Fruit fly (Drosophila melanogaster) whole organism, prepupa: ENCODE data around the gene Cyp4c3.

ENCODE experiments used
- CG10631 ChIP-seq: fragments of 200-800 bp; sonication (Bioruptor generic); optimal IDR thresholded peaks from 2 replicates; lab custom pipeline; 2016; ENCODE audit warnings: missing biosample characterization, missing genetic modification characterization
- CG10669 ChIP-seq: fragments of 200-800 bp; sonication (Bioruptor generic); optimal IDR thresholded peaks from 3 replicates; lab custom pipeline; 2018; ENCODE audit warnings: missing biosample characterization, mild to moderate bottlenecking, missing genetic modification characterization, moderate library complexity
- CG11294 ChIP-seq: fragments of 200-800 bp; sonication (Bioruptor generic); IDR thresholded peaks from 2 replicates; pipeline ENCODE4 v1.3.6; 2022; ENCODE audit warnings: missing biosample characterization, missing genetic modification characterization
- CG11762 ChIP-seq: fragments of 200-800 bp; sonication (Bioruptor generic); optimal IDR thresholded peaks from 3 replicates; lab custom pipeline; 2016; ENCODE audit warnings: missing biosample characterization, missing genetic modification characterization; ENCODE audit not compliant: insufficient read depth
- CG11902 ChIP-seq: fragments of 200-800 bp; sonication (Bioruptor generic); optimal IDR thresholded peaks from 3 replicates; lab custom pipeline; 2016; ENCODE audit warnings: missing biosample characterization, missing genetic modification characterization
- CG1621 ChIP-seq: fragments of 200-800 bp; sonication (Bioruptor generic); optimal IDR thresholded peaks from 3 replicates; lab custom pipeline; 2018; ENCODE audit warnings: missing biosample characterization, mild to moderate bottlenecking, missing genetic modification characterization
- CG31627 ChIP-seq: fragments of 200-800 bp; sonication (Bioruptor generic); optimal IDR thresholded peaks from 3 replicates; lab custom pipeline; 2016; ENCODE audit warnings: missing biosample characterization, missing genetic modification characterization
- CG32006 ChIP-seq: fragments of 200-800 bp; sonication (Bioruptor generic); optimal IDR thresholded peaks from 3 replicates; lab custom pipeline; 2017; ENCODE audit warnings: missing biosample characterization, mild to moderate bottlenecking, missing genetic modification characterization
- CG34406 ChIP-seq: fragments of 200-800 bp; sonication (Bioruptor generic); optimal IDR thresholded peaks from 3 replicates; lab custom pipeline; 2016; ENCODE audit warnings: missing biosample characterization, missing genetic modification characterization
- CG3919 ChIP-seq: fragments of 200-800 bp; sonication (Bioruptor generic); optimal IDR thresholded peaks from 3 replicates; lab custom pipeline; 2016; ENCODE audit warnings: missing biosample characterization, missing genetic modification characterization
- CG4318 ChIP-seq: fragments of 200-800 bp; sonication (Bioruptor generic); optimal IDR thresholded peaks from 3 replicates; lab custom pipeline; 2017; ENCODE audit warnings: missing biosample characterization, mild to moderate bottlenecking, missing genetic modification characterization
- CG6163 ChIP-seq: fragments of 200-800 bp; sonication (Bioruptor generic); IDR thresholded peaks from 3 replicates; pipeline ENCODE4 v1.3.6; 2022; ENCODE audit warnings: missing biosample characterization, missing genetic modification characterization
- CG6276 ChIP-seq: fragments of 200-800 bp; sonication (Bioruptor generic); optimal IDR thresholded peaks from 2 replicates; lab custom pipeline; 2017; ENCODE audit warnings: missing biosample characterization, mild to moderate bottlenecking, missing genetic modification characterization
- CG6808 ChIP-seq: fragments of 200-800 bp; sonication (Bioruptor generic); optimal IDR thresholded peaks from 3 replicates; lab custom pipeline; 2017; ENCODE audit warnings: missing biosample characterization, missing genetic modification characterization, mild to moderate bottlenecking, moderate library complexity, missing genetic modification reagents
- CG6854 ChIP-seq: fragments of 200-800 bp; sonication (Bioruptor generic); optimal IDR thresholded peaks from 2 replicates; lab custom pipeline; 2017; ENCODE audit warnings: missing biosample characterization, mild to moderate bottlenecking, missing genetic modification characterization
- CG7368 ChIP-seq: fragments of 200-800 bp; sonication (Bioruptor generic); optimal IDR thresholded peaks from 3 replicates; lab custom pipeline; 2016; ENCODE audit warnings: missing biosample characterization, missing genetic modification characterization
- CG8319 ChIP-seq: fragments of 200-800 bp; sonication (Bioruptor generic); optimal IDR thresholded peaks from 3 replicates; lab custom pipeline; 2016; ENCODE audit warnings: missing biosample characterization, missing genetic modification characterization
- CG8632 ChIP-seq: fragments of 200-800 bp; sonication (Bioruptor generic); optimal IDR thresholded peaks from 3 replicates; lab custom pipeline; 2016; ENCODE audit warnings: missing biosample characterization, missing genetic modification characterization
- CG9139 ChIP-seq: fragments of 200-800 bp; sonication (Bioruptor generic); optimal IDR thresholded peaks from 3 replicates; lab custom pipeline; 2017; ENCODE audit warnings: missing biosample characterization, mild to moderate bottlenecking, missing genetic modification characterization
- Eip75B ChIP-seq: fragments of 200-800 bp; sonication (Bioruptor generic); optimal IDR thresholded peaks from 3 replicates; lab custom pipeline; 2016; ENCODE audit warnings: missing biosample characterization, missing genetic modification characterization
- Eip78C ChIP-seq: fragments of 200-800 bp; sonication (Bioruptor generic); peaks from one replicate; lab custom pipeline; 2016; ENCODE audit warnings: missing biosample characterization, missing genetic modification characterization
- Ets21C ChIP-seq: fragments of 200-800 bp; sonication (Bioruptor generic); optimal IDR thresholded peaks from 3 replicates; lab custom pipeline; 2016; ENCODE audit warnings: missing biosample characterization, missing genetic modification characterization
- Ets96B ChIP-seq: fragments of 200-800 bp; optimal IDR thresholded peaks from 2 replicates; lab custom pipeline; 2019; ENCODE audit warnings: missing biosample characterization, mild to moderate bottlenecking, missing genetic modification characterization, moderate library complexity
- Gug ChIP-seq: fragments of 200-800 bp; sonication (Bioruptor generic); IDR thresholded peaks from 2 replicates; pipeline ENCODE4 v1.3.6; 2022; ENCODE audit warnings: missing biosample characterization, missing genetic modification characterization
- Hr38 ChIP-seq: sonication (Bioruptor generic); optimal IDR thresholded peaks from 2 replicates; lab custom pipeline; 2016; ENCODE audit warnings: missing biosample characterization, missing genetic modification characterization
- Hr39 ChIP-seq: fragments of 200-800 bp; sonication (Bioruptor generic); optimal IDR thresholded peaks from 2 replicates; lab custom pipeline; 2016; ENCODE audit warnings: missing biosample characterization, missing genetic modification characterization
- Hr4 ChIP-seq: fragments of 200-800 bp; sonication (Bioruptor generic); optimal IDR thresholded peaks from 3 replicates; lab custom pipeline; 2016; ENCODE audit warnings: missing biosample characterization, missing genetic modification characterization
- Lpt ChIP-seq: fragments of 200-800 bp; sonication (Bioruptor generic); optimal IDR thresholded peaks from 3 replicates; lab custom pipeline; 2016; ENCODE audit warnings: missing biosample characterization, missing genetic modification characterization
- OdsH ChIP-seq: fragments of 200-800 bp; sonication (Bioruptor generic); optimal IDR thresholded peaks from 3 replicates; lab custom pipeline; 2016; ENCODE audit warnings: missing biosample characterization, missing genetic modification characterization
- Smox ChIP-seq: fragments of 200-800 bp; sonication (Bioruptor generic); optimal IDR thresholded peaks from 3 replicates; lab custom pipeline; 2016; ENCODE audit warnings: missing biosample characterization, missing genetic modification characterization
- Sox14 ChIP-seq: fragments of 200-800 bp; sonication (Bioruptor generic); optimal IDR thresholded peaks from 3 replicates; lab custom pipeline; 2016; ENCODE audit warnings: missing biosample characterization, missing genetic modification characterization
- achi ChIP-seq: fragments of 200-800 bp; sonication (Bioruptor generic); optimal IDR thresholded peaks from 3 replicates; lab custom pipeline; 2016; ENCODE audit warnings: missing biosample characterization, missing genetic modification characterization
- acj6 ChIP-seq: fragments of 200-800 bp; sonication (Bioruptor generic); optimal IDR thresholded peaks from 3 replicates; lab custom pipeline; 2016; ENCODE audit warnings: missing biosample characterization, missing genetic modification characterization
- cyc ChIP-seq: fragments of 200-800 bp; sonication (Bioruptor generic); optimal IDR thresholded peaks from 3 replicates; lab custom pipeline; 2016; ENCODE audit warnings: missing biosample characterization, missing genetic modification characterization
- dac ChIP-seq: fragments of 200-800 bp; sonication (Bioruptor generic); optimal IDR thresholded peaks from 2 replicates; lab custom pipeline; 2017; ENCODE audit warnings: missing biosample characterization, mild to moderate bottlenecking, missing genetic modification characterization
- dsx ChIP-seq: fragments of 200-800 bp; optimal IDR thresholded peaks from 3 replicates; lab custom pipeline; 2019; ENCODE audit warnings: missing biosample characterization, mild to moderate bottlenecking, missing genetic modification characterization, moderate library complexity; ENCODE audit not compliant: poor library complexity, severe bottlenecking
- eg ChIP-seq: fragments of 200-800 bp; sonication (Bioruptor generic); IDR thresholded peaks from 3 replicates; pipeline ENCODE4 v1.3.6; 2022; ENCODE audit warnings: missing biosample characterization, missing genetic modification characterization
- esn ChIP-seq: fragments of 200-800 bp; sonication (Bioruptor generic); optimal IDR thresholded peaks from 2 replicates; lab custom pipeline; 2016; ENCODE audit warnings: missing biosample characterization, mild to moderate bottlenecking, missing genetic modification characterization, moderate library complexity
- fkh ChIP-seq: fragments of 200-800 bp; sonication (Bioruptor generic); optimal IDR thresholded peaks from 3 replicates; lab custom pipeline; 2017; ENCODE audit warnings: missing biosample characterization, mild to moderate bottlenecking, missing genetic modification characterization, moderate library complexity
- lz ChIP-seq: fragments of 200-800 bp; sonication (Bioruptor generic); optimal IDR thresholded peaks from 3 replicates; lab custom pipeline; 2016; ENCODE audit warnings: missing biosample characterization, missing genetic modification characterization
- spab ChIP-seq: fragments of 200-800 bp; sonication (Bioruptor generic); optimal IDR thresholded peaks from 2 replicates; lab custom pipeline; 2017; ENCODE audit warnings: missing biosample characterization, mild to moderate bottlenecking, missing genetic modification characterization, missing genetic modification reagents
- ss ChIP-seq, 2 experiments: fragments of 200-800 bp; sonication (Bioruptor generic); optimal IDR thresholded peaks; 2 replicates in 1 of 2; 3 replicates in 1 of 2; lab custom pipeline; 2017 to 2018; ENCODE audit warnings: mild to moderate bottlenecking in 2 of 2, missing biosample characterization in 2 of 2, missing genetic modification characterization in 2 of 2, moderate library complexity in 1 of 2
- svp ChIP-seq: fragments of 200-800 bp; sonication (Bioruptor generic); peaks from one replicate; lab custom pipeline; 2016; ENCODE audit warnings: missing biosample characterization, missing genetic modification characterization
- topi ChIP-seq: fragments of 200-800 bp; sonication (Bioruptor generic); optimal IDR thresholded peaks from 3 replicates; lab custom pipeline; 2016; ENCODE audit warnings: missing biosample characterization, missing genetic modification characterization
- vri ChIP-seq: fragments of 200-800 bp; sonication (Bioruptor generic); optimal IDR thresholded peaks from 3 replicates; lab custom pipeline; 2016; ENCODE audit warnings: missing biosample characterization, mild to moderate bottlenecking, missing genetic modification characterization

Gene Cyp4c3

dm6 chr3R:30887711-30888549, 5.9 kb upstream of the Cyp4c3 start (continued):
- TF ChIP-seq CG4318 (GFP tag; lab: Kevin White, UChicago) (peak; percentile 60), CG6276 (GFP tag; lab: Kevin White, UChicago) (peak; percentile 69), CG7368 (GFP tag; lab: Kevin White, UChicago) (peak; percentile 80), Smox (GFP tag; lab: Kevin White, UChicago) (peak; percentile 86), Hr39 (GFP tag; lab: Kevin White, UChicago) (peak; percentile 93), CG9139 (GFP tag; lab: Kevin White, UChicago) (peak; percentile 23), spab (GFP tag; lab: Kevin White, UChicago) (peak; percentile 57), CG31627 (peak; percentile 93), CG32006 (GFP tag; lab: Kevin White, UChicago) (peak; percentile 82), CG6808 (GFP tag; lab: Kevin White, UChicago) (peak; percentile 50), achi (GFP tag; lab: Kevin White, UChicago) (peak; percentile 83), Ets21C (GFP tag; lab: Kevin White, UChicago) (peak; percentile 85), CG34406 (GFP tag; lab: Kevin White, UChicago) (peak; percentile 77), dsx (peak; percentile 53), CG10631 (GFP tag; lab: Kevin White, UChicago) (peak; percentile 79), topi (GFP tag; lab: Kevin White, UChicago) (peak; percentile 86), CG11902 (GFP tag; lab: Kevin White, UChicago) (peak; percentile 85), Gug (peak; percentile 77), CG8319 (peak; percentile 71)

- TF ChIP-seq svp (GFP tag; lab: Kevin White, UChicago) (peak; percentile 61), Ets21C (GFP tag; lab: Kevin White, UChicago) (no peak), CG11762 (no peak), esn (GFP tag; lab: Kevin White, UChicago) (peak; percentile 22), Eip75B (GFP tag; lab: Kevin White, UChicago) (peak; percentile 38), Smox (GFP tag; lab: Kevin White, UChicago) (peak; percentile 15), fkh (GFP tag; lab: Kevin White, UChicago) (peak; percentile 77), eg (no peak), CG6163 (GFP tag; lab: Robert Waterston, UW) (peak; percentile 38; the same call in 2 of the 3 replicates), vri (GFP tag; lab: Kevin White, UChicago) (peak; percentile 28), CG4318 (GFP tag; lab: Kevin White, UChicago) (no peak), ss (GFP tag; optimal IDR thresholded peaks at IDR 0.05; lab: Kevin White, UChicago) (peak; percentile 47 to 52), dac (no peak), OdsH (GFP tag; lab: Kevin White, UChicago) (no peak), CG11294 (GFP tag; lab: Robert Waterston, UW) (no peak), Gug (no peak), CG1621 (tag; lab: Kevin White, UChicago) (no peak), CG10669 (GFP tag; lab: Kevin White, UChicago) (no peak), CG34406 (GFP tag; lab: Kevin White, UChicago) (no peak), topi (GFP tag; lab: Kevin White, UChicago) (peak; percentile 6), lz (no peak), Hr39 (GFP tag; lab: Kevin White, UChicago) (no peak), achi (GFP tag; lab: Kevin White, UChicago) (no peak), Hr4 (no peak), CG3919 (GFP tag; lab: Kevin White, UChicago) (peak; percentile 32), cyc (GFP tag; lab: Kevin White, UChicago) (no peak), Lpt (GFP tag; lab: Kevin White, UChicago) (no peak), CG8632 (no peak), CG11902 (GFP tag; lab: Kevin White, UChicago) (no peak), Sox14 (GFP tag; lab: Kevin White, UChicago) (no peak), CG10631 (GFP tag; lab: Kevin White, UChicago) (no peak), Eip78C (GFP tag; lab: Kevin White, UChicago) (peak; percentile 70), acj6 (GFP tag; lab: Kevin White, UChicago) (no peak), Ets96B (tag; lab: Kevin White, UChicago) (no peak), CG6808 (GFP tag; lab: Kevin White, UChicago) (no peak), dsx (no peak), CG6854 (GFP tag; lab: Kevin White, UChicago) (peak; percentile 53), Hr38 (GFP tag; lab: Kevin White, UChicago) (no peak)
Observed at dm6 chr3R:30888550-30889259, 5.1 kb upstream of the Cyp4c3 start, which contains the start of gene Sap-r. Gene Sap-r (minus strand): TSS chr3R:30889062.
